Worm (Caenorhabditis elegans): ENCODE results near the gene tag-120.

DNA sequence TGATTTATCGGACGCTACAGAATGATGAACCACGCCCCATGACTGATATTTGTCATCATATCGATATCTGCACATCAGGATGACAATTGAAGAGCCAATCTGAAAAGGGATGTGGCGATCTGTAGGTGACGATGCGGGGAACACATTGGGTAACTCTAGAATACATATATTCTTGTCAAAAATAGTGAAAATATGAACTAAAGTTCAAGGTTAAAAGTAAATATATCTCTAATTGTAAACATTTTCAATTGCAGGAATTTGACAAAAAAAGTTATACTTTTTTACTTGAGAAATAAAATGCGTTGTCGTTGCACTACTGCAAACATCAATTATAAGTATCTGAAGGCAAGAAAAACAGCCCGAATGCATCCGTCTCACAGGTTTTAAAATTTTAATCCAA, 43.3 kb upstream of the tag-120 start, which contains the start of gene F58E6.6:
- TF ChIP-seq unc-62 (GFP tag; optimal IDR thresholded peaks at IDR 0.05) (no peak), snpc-4 (tag; optimal IDR thresholded peaks at IDR 0.05) (no peak), blmp-1 (tag; optimal IDR thresholded peaks at IDR 0.05) (no peak), nhr-28 (tag; optimal IDR thresholded peaks at IDR 0.05) (no peak), tbx-8 (GFP tag; optimal IDR thresholded peaks at IDR 0.05) (no peak), lsy-2 (tag; optimal IDR thresholded peaks at IDR 0.05) (no peak), elt-3 (tag; optimal IDR thresholded peaks at IDR 0.05) (no peak), hlh-1 (tag; optimal IDR thresholded peaks at IDR 0.05) (no peak), nhr-2 (tag; optimal IDR thresholded peaks at IDR 0.05) (no peak), lin-13 (tag; optimal IDR thresholded peaks at IDR 0.05) (no peak), drap-1 (GFP tag; optimal IDR thresholded peaks at IDR 0.05) (no peak), nhr-237 (tag; optimal IDR thresholded peaks at IDR 0.05) (no peak)
